Fruit fly (Drosophila melanogaster) whole organism, adult: ENCODE measurements around the gene NPFR.
A peak's percentile ranks its signal among the peaks of the same experiment; 100 is the strongest.

Experiments
- CG11617 ChIP-seq: fragments of 200-800 bp; sonication (Bioruptor generic); optimal IDR thresholded peaks from 2 replicates; lab custom pipeline; 2017; ENCODE audit warnings: mild to moderate bottlenecking, missing biosample characterization, missing genetic modification reagents, missing genetic modification characterization
- CG12768 ChIP-seq: fragments of 200-800 bp; sonication (Bioruptor generic); optimal IDR thresholded peaks from 2 replicates; lab custom pipeline; 2017; ENCODE audit warnings: missing biosample characterization, missing genetic modification characterization, mild to moderate bottlenecking, moderate library complexity, missing genetic modification reagents
- CG14711 ChIP-seq: fragments of 200-800 bp; sonication (Bioruptor generic); optimal IDR thresholded peaks from 2 replicates; lab custom pipeline; 2018; ENCODE audit warnings: missing biosample characterization, mild to moderate bottlenecking, missing genetic modification characterization, moderate library complexity
- CG1620 ChIP-seq: fragments of 200-800 bp; sonication (Bioruptor generic); optimal IDR thresholded peaks from 2 replicates; lab custom pipeline; 2016; ENCODE audit warnings: missing biosample characterization, missing genetic modification characterization
- CG33017 ChIP-seq: fragments of 200-800 bp; sonication (Bioruptor generic); optimal IDR thresholded peaks from 2 replicates; lab custom pipeline; 2018; ENCODE audit warnings: missing biosample characterization, mild to moderate bottlenecking, missing genetic modification characterization, moderate library complexity
- CG5204 ChIP-seq: fragments of 200-800 bp; sonication (Bioruptor generic); optimal IDR thresholded peaks from 2 replicates; lab custom pipeline; 2016; ENCODE audit warnings: missing biosample characterization, missing genetic modification characterization
- CG7045 ChIP-seq: fragments of 200-800 bp; sonication (Bioruptor generic); optimal IDR thresholded peaks from 2 replicates; lab custom pipeline; 2017; ENCODE audit warnings: missing biosample characterization, mild to moderate bottlenecking, missing genetic modification characterization
- CG7101 ChIP-seq: fragments of 200-800 bp; sonication (Bioruptor generic); optimal IDR thresholded peaks from 2 replicates; lab custom pipeline; 2018; ENCODE audit warnings: missing biosample characterization, mild to moderate bottlenecking, missing genetic modification characterization, moderate library complexity
- Clk ChIP-seq: fragments of 200-800 bp; sonication (Bioruptor generic); optimal IDR thresholded peaks from 2 replicates; lab custom pipeline; 2017; ENCODE audit warnings: missing biosample characterization, missing genetic modification characterization
- Crg-1 ChIP-seq: fragments of 200-800 bp; sonication (Bioruptor generic); optimal IDR thresholded peaks from 2 replicates; lab custom pipeline; 2016; ENCODE audit warnings: missing biosample characterization, missing genetic modification characterization
- Hr96 ChIP-seq: fragments of 200-800 bp; sonication (Bioruptor generic); optimal IDR thresholded peaks from 2 replicates; lab custom pipeline; 2016; ENCODE audit warnings: missing biosample characterization, missing genetic modification characterization
- Mnt ChIP-seq: fragments of 200-800 bp; sonication (Bioruptor generic); optimal IDR thresholded peaks from 2 replicates; lab custom pipeline; 2016; ENCODE audit warnings: missing biosample characterization, mild to moderate bottlenecking, missing genetic modification characterization
- bab1 ChIP-seq: fragments of 200-800 bp; sonication (Bioruptor generic); optimal IDR thresholded peaks from 3 replicates; lab custom pipeline; 2019; ENCODE audit warnings: missing biosample characterization, mild to moderate bottlenecking, missing genetic modification characterization, moderate library complexity
- cic ChIP-seq: fragments of 200-800 bp; sonication (Bioruptor generic); optimal IDR thresholded peaks from 2 replicates; lab custom pipeline; 2017; ENCODE audit warnings: missing biosample characterization, mild to moderate bottlenecking, missing genetic modification characterization, moderate library complexity
- cnc ChIP-seq, 2 experiments: fragments of >200 bp; optimal IDR thresholded peaks; 2 replicates each; lab custom pipeline; 2017
- kay ChIP-seq: fragments of 200-800 bp; sonication (Bioruptor generic); peaks from one replicate; lab custom pipeline; 2016; ENCODE audit warnings: missing biosample characterization, missing genetic modification characterization, borderline replicate concordance
- ovo ChIP-seq: fragments of 200-800 bp; sonication (Bioruptor generic); optimal IDR thresholded peaks from 2 replicates; lab custom pipeline; 2016; ENCODE audit warnings: missing biosample characterization, missing genetic modification characterization
- pad ChIP-seq: fragments of 200-800 bp; sonication (Bioruptor generic); optimal IDR thresholded peaks from 3 replicates; lab custom pipeline; 2017; ENCODE audit warnings: missing biosample characterization, missing genetic modification characterization, mild to moderate bottlenecking, moderate library complexity, missing genetic modification reagents
- tj ChIP-seq: fragments of 200-800 bp; sonication (Bioruptor generic); optimal IDR thresholded peaks from 3 replicates; lab custom pipeline; 2017; ENCODE audit warnings: missing biosample characterization, mild to moderate bottlenecking, missing genetic modification characterization, moderate library complexity
- toe ChIP-seq: fragments of 200-800 bp; sonication (Bioruptor generic); optimal IDR thresholded peaks from 2 replicates; lab custom pipeline; 2016; ENCODE audit warnings: missing biosample characterization, missing genetic modification characterization

Gene NPFR

DNA sequence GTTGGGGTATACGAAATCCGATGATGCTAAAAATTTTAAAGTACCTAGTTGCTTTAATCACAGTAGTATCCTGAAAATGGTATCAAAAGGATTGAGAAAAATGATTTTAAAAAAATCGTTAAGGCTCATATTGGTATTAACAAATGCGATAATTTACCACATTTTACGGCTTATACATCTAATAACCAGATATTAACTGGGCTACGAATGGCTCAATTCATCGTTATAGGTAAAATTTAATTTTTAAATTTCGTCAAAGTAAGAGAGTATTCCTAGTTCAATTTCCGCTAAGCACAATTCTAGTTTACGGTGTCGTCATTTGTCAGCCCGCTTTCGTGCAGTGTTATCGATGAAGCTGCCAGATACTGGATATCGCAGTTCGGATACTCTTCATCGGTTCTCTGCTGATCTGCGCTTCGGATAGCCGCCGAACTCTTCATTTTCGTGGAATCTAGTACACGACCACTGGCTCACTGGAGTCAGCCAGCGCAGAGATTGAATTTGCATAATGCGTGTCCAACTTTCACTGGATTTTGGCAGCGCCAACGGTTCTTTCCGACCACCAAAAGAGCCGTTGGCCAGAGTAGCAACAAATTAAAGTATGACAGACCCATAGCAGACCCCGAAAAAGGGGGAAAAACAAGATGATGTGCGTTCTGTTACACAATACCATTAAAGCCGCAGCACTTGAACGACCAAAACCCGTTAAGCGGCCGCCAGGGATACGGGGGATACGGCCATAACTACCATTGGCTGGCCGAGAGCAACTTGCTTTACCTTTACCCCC lies 42.1 kb downstream of the NPFR start:
- TF ChIP-seq CG7045 = no peak
- no peak for TF ChIP-seq CG12768 (GFP tag; lab: Kevin White, UChicago)
- no peak for TF ChIP-seq Mnt (GFP tag; lab: Kevin White, UChicago)
- TF ChIP-seq CG33017 = no peak
- no peak for TF ChIP-seq ovo
- no peak for TF ChIP-seq bab1 (GFP tag; lab: Kevin White, UChicago)
- TF ChIP-seq cnc (optimal IDR thresholded peaks at IDR 0.05; lab: Kevin White, UChicago) = no peak
- TF ChIP-seq CG14711 (tag; lab: Kevin White, UChicago) = no peak
- no peak for TF ChIP-seq tj (GFP tag; lab: Kevin White, UChicago)
- no peak for TF ChIP-seq cic (GFP tag; lab: Kevin White, UChicago)
- no peak for TF ChIP-seq CG5204 (GFP tag; lab: Kevin White, UChicago)
- TF ChIP-seq kay (GFP tag; lab: Kevin White, UChicago) = no peak
- no peak for TF ChIP-seq CG1620
- TF ChIP-seq toe (GFP tag; lab: Kevin White, UChicago) = no peak
- no peak for TF ChIP-seq pad (GFP tag; lab: Kevin White, UChicago)
- TF ChIP-seq Hr96 (GFP tag; lab: Kevin White, UChicago) = no peak
- no peak for TF ChIP-seq Clk (GFP tag; lab: Kevin White, UChicago)
- no peak for TF ChIP-seq CG11617 (GFP tag; lab: Kevin White, UChicago)

DNA sequence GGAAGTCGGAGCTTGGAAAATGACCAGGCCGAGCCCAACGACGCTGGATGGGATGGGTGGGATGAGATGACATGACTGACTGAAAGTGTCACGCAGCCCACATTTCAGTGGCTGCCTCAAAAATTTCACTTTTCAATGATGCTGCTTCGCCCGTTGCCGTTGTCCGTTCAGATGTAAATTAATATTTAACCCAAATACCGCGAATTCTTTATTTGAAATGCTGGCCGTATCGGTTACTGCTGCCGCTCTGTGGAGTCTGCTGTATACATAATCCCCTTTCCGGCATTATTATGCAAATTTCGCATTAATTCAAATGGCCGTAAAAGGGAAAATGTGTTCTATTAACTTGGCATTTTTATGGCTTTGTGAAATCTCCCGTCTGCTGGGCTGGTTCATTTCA lies 43.2 kb downstream of the NPFR start:
- TF ChIP-seq Hr96 (GFP tag; lab: Kevin White, UChicago) = no peak
- TF ChIP-seq CG1620 = no peak
- no peak for TF ChIP-seq CG14711 (tag; lab: Kevin White, UChicago)
- no peak for TF ChIP-seq toe (GFP tag; lab: Kevin White, UChicago)

- TF ChIP-seq toe (GFP tag; lab: Kevin White, UChicago) (no peak), tj (GFP tag; lab: Kevin White, UChicago) (no peak), Clk (GFP tag; lab: Kevin White, UChicago) (no peak), cnc (optimal IDR thresholded peaks at IDR 0.05; lab: Kevin White, UChicago) (no peak), CG7045 (no peak), cic (GFP tag; lab: Kevin White, UChicago) (no peak), CG1620 (no peak), Crg-1 (GFP tag; lab: Kevin White, UChicago) (no peak), kay (GFP tag; lab: Kevin White, UChicago) (no peak)
Measured at dm6 chr3R:6231391-6231790, 44.3 kb downstream of the NPFR start.

DNA sequence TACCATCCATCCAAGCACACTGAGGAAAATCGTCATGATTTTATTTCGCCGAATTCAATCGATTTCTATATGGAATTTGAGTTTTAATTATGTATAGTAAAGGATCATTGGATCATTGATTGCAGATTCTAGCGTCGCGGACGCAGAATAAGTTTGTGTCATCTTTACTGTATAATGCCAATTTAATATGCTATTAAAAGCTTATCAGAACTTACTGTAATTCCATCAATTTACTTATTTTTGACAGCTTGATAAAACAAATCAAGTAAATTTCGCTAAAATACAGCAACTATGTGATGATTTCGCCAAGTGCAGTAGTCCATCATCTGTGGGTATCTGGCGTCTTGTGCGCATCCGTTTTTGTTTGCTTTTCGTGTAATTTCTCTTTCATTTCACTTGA lies 46.0 kb downstream of the NPFR start:
- TF ChIP-seq kay (GFP tag; lab: Kevin White, UChicago) = no peak
- no peak for TF ChIP-seq pad (GFP tag; lab: Kevin White, UChicago)
- TF ChIP-seq bab1 (GFP tag; lab: Kevin White, UChicago) = no peak
- peak; percentile 7 for TF ChIP-seq CG5204 (GFP tag; lab: Kevin White, UChicago)
- no peak for TF ChIP-seq Hr96 (GFP tag; lab: Kevin White, UChicago)

- TF ChIP-seq kay (GFP tag; lab: Kevin White, UChicago) (no peak), CG14711 (tag; lab: Kevin White, UChicago) (no peak), Mnt (GFP tag; lab: Kevin White, UChicago) (no peak), tj (GFP tag; lab: Kevin White, UChicago) (no peak), CG7045 (no peak), Crg-1 (GFP tag; lab: Kevin White, UChicago) (no peak), cic (GFP tag; lab: Kevin White, UChicago) (no peak), toe (GFP tag; lab: Kevin White, UChicago) (no peak), CG33017 (no peak), Hr96 (GFP tag; lab: Kevin White, UChicago) (no peak), bab1 (GFP tag; lab: Kevin White, UChicago) (no peak), Clk (GFP tag; lab: Kevin White, UChicago) (no peak), cnc (optimal IDR thresholded peaks at IDR 0.05; lab: Kevin White, UChicago) (no peak), CG12768 (GFP tag; lab: Kevin White, UChicago) (no peak), ovo (no peak), CG1620 (no peak), CG5204 (GFP tag; lab: Kevin White, UChicago) (no peak), CG11617 (GFP tag; lab: Kevin White, UChicago) (no peak)
Measured at dm6 chr3R:6234189-6234758, 47.2 kb downstream of the NPFR start, which contains the start of gene Osi6. Osi6 (plus strand) TSS chr3R:6234708.

DNA sequence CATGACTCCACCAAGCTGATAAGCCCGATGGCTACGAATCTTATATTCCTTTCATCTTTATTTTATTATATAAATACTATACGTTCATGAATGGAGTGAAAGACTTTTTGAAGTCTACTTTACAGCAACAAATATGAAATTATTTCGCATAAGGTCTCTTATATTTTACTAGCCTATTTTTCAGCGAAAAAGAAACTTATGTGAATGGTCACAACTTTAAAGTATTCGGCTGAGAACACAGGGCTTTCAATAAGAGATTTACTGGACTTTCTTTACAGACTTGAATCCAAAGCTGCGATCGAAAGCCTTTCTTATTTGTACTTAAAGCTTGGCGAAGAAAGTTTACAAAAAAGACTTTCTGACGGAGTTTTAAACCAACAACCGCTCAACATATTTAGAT lies 51.9 kb downstream of the NPFR start:
- TF ChIP-seq CG7045 = no peak
- no peak for TF ChIP-seq Clk (GFP tag; lab: Kevin White, UChicago)
- TF ChIP-seq CG7101 (tag; lab: Kevin White, UChicago) = no peak
- TF ChIP-seq Hr96 (GFP tag; lab: Kevin White, UChicago) = no peak
- TF ChIP-seq cic (GFP tag; lab: Kevin White, UChicago) = no peak
- TF ChIP-seq CG33017 = no peak
- TF ChIP-seq CG5204 (GFP tag; lab: Kevin White, UChicago) = no peak
- TF ChIP-seq CG12768 (GFP tag; lab: Kevin White, UChicago) = no peak
- no peak for TF ChIP-seq cnc (optimal IDR thresholded peaks at IDR 0.05; lab: Kevin White, UChicago)
- no peak for TF ChIP-seq ovo
- TF ChIP-seq toe (GFP tag; lab: Kevin White, UChicago) = no peak
- TF ChIP-seq CG1620 = no peak
